Fruit fly (Drosophila melanogaster) whole organism, adult: Measurements from ENCODE around the gene Or10a.

ENCODE experiments used
- CG14711 ChIP-seq: fragments of 200-800 bp; sonication (Bioruptor generic); optimal IDR thresholded peaks from 2 replicates; lab custom pipeline; 2018; ENCODE audit warnings: missing biosample characterization, mild to moderate bottlenecking, missing genetic modification characterization, moderate library complexity
- CG7045 ChIP-seq: fragments of 200-800 bp; sonication (Bioruptor generic); optimal IDR thresholded peaks from 2 replicates; lab custom pipeline; 2017; ENCODE audit warnings: missing biosample characterization, mild to moderate bottlenecking, missing genetic modification characterization

dm6 chrX:11383530-11383929, 33.7 kb downstream of the Or10a start:
- TF ChIP-seq CG7045 (GFP tag; lab: Kevin White, UChicago) (no peak), CG14711 (tag; lab: Kevin White, UChicago) (no peak)
